Worm (Caenorhabditis elegans) whole organism, L4/young adult: Measurements from ENCODE around the gene pqn-53.

ENCODE experiments used
- W03F9.2 ChIP-seq: fragments of 150-350 bp; optimal IDR thresholded peaks from 2 replicates; lab custom pipeline; 2014; ENCODE audit warnings: missing biosample characterization, missing genetic modification characterization
- him-1 ChIP-seq: sonication (generic microtip); optimal IDR thresholded peaks from 2 replicates; lab custom pipeline; 2016; ENCODE audit warnings: missing genotype, missing genetic modification reagents, missing genetic modification characterization, missing compliant biosample characterization

DNA sequence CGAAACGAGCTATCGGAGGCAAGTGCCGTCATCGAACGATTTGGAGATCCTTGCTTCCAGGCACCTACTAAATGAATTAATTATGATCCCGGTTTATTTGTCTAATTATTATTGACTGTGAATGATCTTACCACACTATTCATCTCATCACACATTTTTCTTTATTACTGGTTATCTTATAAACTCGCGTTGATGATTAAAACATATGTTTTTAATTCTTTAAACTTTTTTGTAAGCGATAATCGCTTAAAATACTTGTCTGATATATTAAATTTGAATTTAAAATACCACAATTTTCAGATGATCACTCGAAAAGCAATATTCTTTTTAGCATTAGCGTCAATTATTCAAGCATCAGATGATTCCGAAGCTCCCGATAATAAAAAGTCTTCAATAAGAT is 20.1 kb downstream of the pqn-53 start, which contains the start of gene F10C2.5:
- TF ChIP-seq him-1 (tag; lab: Kevin White, UChicago) (no peak), W03F9.2 (no peak)
